Worm (Caenorhabditis elegans) whole organism, early embryonic: ENCODE measurements around the gene plep-1.

Experiments used
- B0310.2 ChIP-seq: sonication (generic microtip); optimal IDR thresholded peaks from 2 replicates; lab custom pipeline; 2016; ENCODE audit warnings: mild to moderate bottlenecking, missing genetic modification characterization, missing compliant biosample characterization
- F13C5.2 ChIP-seq: sonication (generic microtip); optimal IDR thresholded peaks from 2 replicates; lab custom pipeline; 2017; ENCODE audit warnings: mild to moderate bottlenecking, missing genetic modification characterization, inconsistent platforms, missing compliant biosample characterization
- aly-1 ChIP-seq: sonication (generic microtip); optimal IDR thresholded peaks from 2 replicates; lab custom pipeline; 2016; ENCODE audit warnings: missing genetic modification characterization, missing compliant biosample characterization
- ama-1 ChIP-seq: fragments of 150-350 bp; optimal IDR thresholded peaks from 2 replicates; lab custom pipeline; 2014
- ceh-13 ChIP-seq: fragments of 200-800 bp; sonication (Bioruptor generic); optimal IDR thresholded peaks from 2 replicates; lab custom pipeline; 2018; ENCODE audit warnings: mild to moderate bottlenecking, missing genetic modification characterization, missing compliant biosample characterization
- ceh-36 ChIP-seq: sonication (generic microtip); optimal IDR thresholded peaks from 2 replicates; lab custom pipeline; 2016; ENCODE audit warnings: missing genetic modification characterization, inconsistent platforms, missing compliant biosample characterization
- ets-7 ChIP-seq: sonication (generic microtip); optimal IDR thresholded peaks from 2 replicates; lab custom pipeline; 2016; ENCODE audit warnings: missing genotype, missing genetic modification characterization, missing compliant biosample characterization
- flt-1 ChIP-seq: fragments of 200-800 bp; sonication (Bioruptor generic); IDR thresholded peaks from 2 replicates; pipeline ENCODE4 v1.3.6; 2022; ENCODE audit warnings: missing genetic modification characterization, missing compliant biosample characterization
- hmbx-1 ChIP-seq: sonication (generic microtip); optimal IDR thresholded peaks from 2 replicates; lab custom pipeline; 2016; ENCODE audit warnings: mild to moderate bottlenecking, missing genetic modification characterization, missing compliant biosample characterization
- hmg-4 ChIP-seq: fragments of 200-800 bp; sonication (Bioruptor generic); optimal IDR thresholded peaks from 2 replicates; lab custom pipeline; 2018; ENCODE audit warnings: mild to moderate bottlenecking, missing genetic modification characterization, missing compliant biosample characterization
- hnd-1 ChIP-seq: sonication (generic microtip); optimal IDR thresholded peaks from 2 replicates; lab custom pipeline; 2016; ENCODE audit warnings: missing genetic modification characterization, missing compliant biosample characterization
- pes-1 ChIP-seq: fragments of 200-800 bp; sonication (Bioruptor generic); IDR thresholded peaks from 2 replicates; pipeline ENCODE4 v1.3.6; 2022; ENCODE audit warnings: missing genetic modification reagents, missing genetic modification characterization, missing compliant biosample characterization
- scrt-1 ChIP-seq: fragments of 200-800 bp; sonication (Bioruptor generic); IDR thresholded peaks from 2 replicates; pipeline ENCODE4 v1.3.6; 2022; ENCODE audit warnings: missing genetic modification characterization, missing compliant biosample characterization
- sea-1 ChIP-seq: fragments of 200-800 bp; sonication (Bioruptor generic); conservative IDR thresholded peaks from 2 replicates; pipeline ENCODE4 v1.3.6; 2022; ENCODE audit warnings: missing genetic modification characterization, missing compliant biosample characterization
- tbx-11 ChIP-seq: fragments of 200-800 bp; sonication (Bioruptor generic); IDR thresholded peaks from 2 replicates; pipeline ENCODE4 v1.3.6; 2022; ENCODE audit warnings: missing genetic modification characterization, missing compliant biosample characterization
- tbx-37 ChIP-seq: fragments of 200-800 bp; sonication (Bioruptor generic); conservative IDR thresholded peaks from 2 replicates; pipeline ENCODE4 v1.3.6; 2022; ENCODE audit warnings: missing genetic modification reagents, missing genetic modification characterization, missing compliant biosample characterization
- tra-4 ChIP-seq: sonication (generic microtip); optimal IDR thresholded peaks from 2 replicates; lab custom pipeline; 2017; ENCODE audit warnings: missing genetic modification characterization, missing compliant biosample characterization

plep-1 gene

DNA sequence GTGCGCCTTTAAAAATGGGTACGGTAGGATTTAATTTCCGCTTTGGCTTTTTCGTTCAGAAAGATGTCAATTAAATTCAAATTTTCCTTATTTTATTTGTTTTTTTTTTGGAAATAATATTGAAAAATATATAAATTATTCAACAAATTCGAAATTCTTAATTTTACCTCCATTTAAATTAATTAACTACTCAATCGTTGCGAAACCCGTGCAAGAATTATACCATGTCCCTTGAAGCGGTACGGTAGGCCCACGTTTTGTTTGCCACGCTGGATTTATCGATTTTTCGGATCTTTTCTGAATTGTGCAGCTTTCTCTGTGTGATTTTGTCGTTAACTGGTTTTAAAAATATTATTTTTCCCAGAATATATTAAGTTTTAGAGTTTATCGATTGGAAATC is 8.4 kb upstream of the plep-1 start, which contains the start of gene Y52E8A.2:
Gene Y52E8A.2 (plus strand): TSS at position 382 of the 400 bp plus-strand sequence.
- TF ChIP-seq flt-1 (GFP tag; lab: Robert Waterston, UW) = no peak
- TF ChIP-seq tbx-11 = no peak
- no peak for TF ChIP-seq ets-7 (tag; lab: Kevin White, UChicago)
- TF ChIP-seq sea-1 = no peak
- no peak for TF ChIP-seq hmg-4 (GFP tag; lab: Kevin White, UChicago)

DNA sequence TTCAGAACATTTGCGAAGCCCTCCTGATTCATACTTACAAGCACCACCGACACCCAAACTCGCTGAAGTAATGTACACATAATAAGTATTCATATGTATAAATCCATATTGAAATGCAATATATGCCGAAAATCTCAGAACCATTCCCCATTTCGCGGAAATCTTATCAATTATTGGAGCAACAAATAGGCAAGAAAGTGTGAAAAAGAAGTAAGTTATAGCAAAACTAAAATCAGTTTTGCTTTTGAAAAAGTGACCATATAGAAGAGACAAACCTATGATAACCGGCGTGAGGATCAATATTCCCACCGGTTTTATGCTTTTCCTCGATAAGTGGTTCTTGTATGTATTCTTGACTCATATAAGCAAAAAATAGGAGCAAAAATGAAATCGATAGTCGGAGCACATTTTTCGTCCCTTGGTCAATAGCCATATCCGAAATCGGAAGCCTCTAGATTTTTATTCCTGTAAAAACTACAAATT is 7.6 kb upstream of the plep-1 start, which contains the start of gene Y52E8A.6:
Gene Y52E8A.6 (minus strand): TSS at position 433 of the 483 bp plus-strand sequence.
- TF ChIP-seq sea-1 (no peak), B0310.2 (tag; lab: Kevin White, UChicago) (no peak), hmg-4 (GFP tag; lab: Kevin White, UChicago) (no peak), ceh-13 (no peak)

ce11 chrII:4316011-4316410 is 4.0 kb upstream of the plep-1 start, which contains the start of gene srw-40:
Gene srw-40, minus strand, starts transcription at chrII:4316111.
- TF ChIP-seq ama-1 (lab: Kevin White, UChicago) (no peak), ceh-36 (tag; lab: Kevin White, UChicago) (no peak), ets-7 (tag; lab: Kevin White, UChicago) (no peak), hmg-4 (GFP tag; lab: Kevin White, UChicago) (no peak), hmbx-1 (no peak), scrt-1 (GFP tag; lab: Robert Waterston, UW) (no peak), flt-1 (GFP tag; lab: Robert Waterston, UW) (no peak), sea-1 (no peak), ceh-13 (no peak), F13C5.2 (tag; lab: Kevin White, UChicago) (no peak), pes-1 (GFP tag; lab: Robert Waterston, UW) (no peak), hnd-1 (tag; lab: Kevin White, UChicago) (no peak), tbx-37 (GFP tag; lab: Robert Waterston, UW) (no peak), tbx-11 (no peak), aly-1 (tag; lab: Kevin White, UChicago) (no peak), tra-4 (no peak), B0310.2 (tag; lab: Kevin White, UChicago) (no peak)

- TF ChIP-seq B0310.2 (tag; lab: Kevin White, UChicago) = no peak
- no peak for TF ChIP-seq hmbx-1
- TF ChIP-seq ceh-36 (tag; lab: Kevin White, UChicago) = no peak
- TF ChIP-seq ceh-13 = no peak
- no peak for TF ChIP-seq ets-7 (tag; lab: Kevin White, UChicago)
- TF ChIP-seq scrt-1 (GFP tag; lab: Robert Waterston, UW) = no peak
- TF ChIP-seq tbx-37 (GFP tag; lab: Robert Waterston, UW) = no peak
- no peak for TF ChIP-seq hmg-4 (GFP tag; lab: Kevin White, UChicago)
These were observed 4.9 kb downstream of the plep-1 start, which contains the start of gene Y52E8A.3 for ce11 chrII:4306921-4307630. Gene Y52E8A.3, minus strand, starts transcription at chrII:4306971.

DNA sequence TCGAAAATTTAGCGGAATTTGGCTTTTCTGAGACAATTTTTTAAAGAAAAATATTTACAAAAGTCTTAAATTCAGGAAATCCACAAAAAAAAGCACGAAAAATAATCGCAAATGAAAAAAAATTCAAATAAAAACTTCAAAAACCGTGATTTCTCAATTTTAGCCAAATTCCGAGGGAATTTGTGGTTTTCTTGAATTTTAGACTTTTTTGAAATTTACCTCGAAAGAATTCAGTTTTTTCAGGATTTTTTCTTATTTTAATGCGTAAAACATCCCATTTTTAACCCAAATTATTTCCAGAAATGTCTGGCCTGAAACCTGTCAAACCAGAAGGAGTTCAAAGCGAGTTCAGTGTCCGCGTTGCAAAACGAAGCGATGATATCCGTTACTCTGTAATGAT is 10.7 kb downstream of the plep-1 start, which contains the start of gene gtf-2F1:
Gene gtf-2F1 (plus strand): TSS at position 301 of the 400 bp plus-strand sequence.
- TF ChIP-seq B0310.2 (tag; lab: Kevin White, UChicago) (no peak), hmg-4 (GFP tag; lab: Kevin White, UChicago) (no peak), ama-1 (lab: Kevin White, UChicago) (no peak), sea-1 (no peak), hmbx-1 (no peak), ets-7 (tag; lab: Kevin White, UChicago) (no peak), F13C5.2 (tag; lab: Kevin White, UChicago) (no peak), tra-4 (no peak), ceh-13 (no peak), aly-1 (tag; lab: Kevin White, UChicago) (no peak), flt-1 (GFP tag; lab: Robert Waterston, UW) (no peak), ceh-36 (tag; lab: Kevin White, UChicago) (no peak), pes-1 (GFP tag; lab: Robert Waterston, UW) (no peak)

DNA sequence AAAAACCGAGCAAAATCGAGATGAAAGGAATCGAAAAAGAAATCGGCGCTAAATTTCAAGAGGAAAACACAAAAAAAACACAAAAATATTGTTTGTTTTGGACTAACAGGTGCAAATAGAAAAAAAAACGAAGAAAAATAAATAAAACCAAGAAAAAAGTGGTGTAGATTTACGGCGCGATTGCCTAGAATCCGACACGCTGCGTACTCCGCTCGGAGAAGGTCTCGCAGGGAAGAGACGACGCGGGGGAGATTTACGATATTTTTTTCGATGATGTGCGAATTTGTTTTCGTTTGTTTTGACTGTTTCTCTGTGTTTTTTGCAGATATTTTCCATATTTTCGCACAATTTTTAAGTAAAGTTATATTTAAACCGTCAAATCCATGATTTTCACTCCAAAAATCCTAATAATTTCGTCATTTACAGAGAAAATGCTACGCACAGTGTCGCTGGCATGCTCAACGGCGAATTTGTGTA is 12.8 kb downstream of the plep-1 start, which contains the start of gene sco-1:
Gene sco-1 (plus strand): TSS at position 427 of the 477 bp plus-strand sequence.
- TF ChIP-seq F13C5.2 (tag; lab: Kevin White, UChicago) = peak; percentile 75
- TF ChIP-seq B0310.2 (tag; lab: Kevin White, UChicago) = peak; percentile 20
- TF ChIP-seq pes-1 (GFP tag; lab: Robert Waterston, UW) = peak; percentile 66
- no peak for TF ChIP-seq ceh-13
- TF ChIP-seq tbx-11 = no peak
- TF ChIP-seq tbx-37 (GFP tag; lab: Robert Waterston, UW) = peak; percentile 70; the same call in 1 of the 2 replicates
- TF ChIP-seq hnd-1 (tag; lab: Kevin White, UChicago) = no peak
- no peak for TF ChIP-seq hmbx-1
- no peak for TF ChIP-seq ama-1 (lab: Kevin White, UChicago)
- peak; percentile 65 for TF ChIP-seq hmg-4 (GFP tag; lab: Kevin White, UChicago)
- no peak for TF ChIP-seq scrt-1 (GFP tag; lab: Robert Waterston, UW)
- TF ChIP-seq aly-1 (tag; lab: Kevin White, UChicago) = no peak
- no peak for TF ChIP-seq tra-4
- TF ChIP-seq flt-1 (GFP tag; lab: Robert Waterston, UW) = peak; percentile 45; the same call in 1 of the 2 replicates
- no peak for TF ChIP-seq ets-7 (tag; lab: Kevin White, UChicago)
- TF ChIP-seq ceh-36 (tag; lab: Kevin White, UChicago) = no peak
- TF ChIP-seq sea-1 = 0 out of 2 replicates have a peak, but pooled peaks have one; percentile 56

DNA sequence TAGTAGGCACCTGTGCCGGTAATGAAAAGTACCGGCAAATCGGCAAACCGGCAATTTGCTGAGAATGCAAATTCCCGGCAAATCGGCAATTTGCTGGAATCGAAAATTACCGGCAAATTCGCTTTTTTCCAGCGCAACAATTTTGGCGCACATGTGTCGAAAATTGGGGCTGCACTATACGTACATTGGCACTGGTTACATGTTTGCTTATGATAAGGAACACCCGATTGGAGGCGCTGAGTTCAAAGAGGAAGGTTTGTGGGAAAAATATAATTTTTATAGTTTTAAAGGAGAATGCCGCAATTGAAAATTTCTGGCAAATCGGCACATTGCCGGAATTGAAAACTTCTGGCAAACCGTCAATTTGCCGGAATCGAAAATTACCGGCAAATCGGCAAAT is 14.8 kb downstream of the plep-1 start:
- TF ChIP-seq pes-1 (GFP tag; lab: Robert Waterston, UW) (no peak), tra-4 (no peak), ets-7 (tag; lab: Kevin White, UChicago) (no peak), scrt-1 (GFP tag; lab: Robert Waterston, UW) (no peak), ceh-36 (tag; lab: Kevin White, UChicago) (no peak), tbx-11 (no peak), hmbx-1 (no peak), tbx-37 (GFP tag; lab: Robert Waterston, UW) (no peak), ceh-13 (no peak)
